Fruit fly (Drosophila melanogaster) whole organism, embryonic: Measurements from ENCODE around the gene ric8a.
A peak's percentile ranks its signal among the peaks of the same experiment; 100 is the strongest.

ENCODE experiments used
- CG10267 ChIP-seq: fragments of 200-800 bp; sonication (Bioruptor generic); optimal IDR thresholded peaks from 2 replicates; lab custom pipeline; 2018; ENCODE audit warnings: missing biosample characterization, mild to moderate bottlenecking, missing genetic modification characterization, moderate library complexity
- CG10462 ChIP-seq: fragments of 200-800 bp; sonication (Bioruptor generic); optimal IDR thresholded peaks from 2 replicates; lab custom pipeline; 2016; ENCODE audit warnings: missing biosample characterization, missing genetic modification characterization
- CG12391 ChIP-seq: fragments of 200-800 bp; sonication (Bioruptor generic); optimal IDR thresholded peaks from 3 replicates; lab custom pipeline; 2018; ENCODE audit warnings: missing biosample characterization, mild to moderate bottlenecking, missing genetic modification characterization, moderate library complexity
- CG14441 ChIP-seq: fragments of 200-800 bp; sonication (Bioruptor generic); IDR thresholded peaks from 2 replicates; pipeline ENCODE4 v1.3.6; 2022; ENCODE audit warnings: missing biosample characterization, missing genetic modification characterization
- CG14860 ChIP-seq: fragments of 200-800 bp; sonication (Bioruptor generic); IDR thresholded peaks from 3 replicates; pipeline ENCODE4 v1.3.6; 2022; ENCODE audit warnings: missing biosample characterization, missing genetic modification characterization; ENCODE audit not compliant: partially characterized antibody
- CG15514 ChIP-seq: fragments of 200-800 bp; sonication (Bioruptor generic); optimal IDR thresholded peaks from 3 replicates; lab custom pipeline; 2017; ENCODE audit warnings: missing biosample characterization, missing genetic modification characterization, mild to moderate bottlenecking, moderate library complexity, missing genetic modification reagents
- CG16813 ChIP-seq: fragments of 200-800 bp; sonication (Bioruptor generic); IDR thresholded peaks from 3 replicates; pipeline ENCODE4 v1.3.6; 2022; ENCODE audit warnings: missing biosample characterization, missing genetic modification characterization; ENCODE audit not compliant: partially characterized antibody
- CG16863 ChIP-seq: fragments of 200-800 bp; sonication (Bioruptor generic); optimal IDR thresholded peaks from 3 replicates; lab custom pipeline; 2016; ENCODE audit warnings: missing biosample characterization, missing genetic modification characterization
- CG17829 ChIP-seq: fragments of 200-800 bp; optimal IDR thresholded peaks from 2 replicates; lab custom pipeline; 2019; ENCODE audit warnings: missing biosample characterization, mild to moderate bottlenecking, missing genetic modification characterization, moderate library complexity
- CG17912 ChIP-seq: fragments of 200-800 bp; sonication (Bioruptor generic); optimal IDR thresholded peaks from 2 replicates; lab custom pipeline; 2018; ENCODE audit warnings: missing biosample characterization, mild to moderate bottlenecking, missing genetic modification characterization
- CG18262 ChIP-seq: fragments of 200-800 bp; optimal IDR thresholded peaks from 3 replicates; lab custom pipeline; 2019; ENCODE audit warnings: missing biosample characterization, mild to moderate bottlenecking, missing genetic modification characterization, moderate library complexity
- CG3847 ChIP-seq: fragments of 200-800 bp; sonication (Bioruptor generic); IDR thresholded peaks from 2 replicates; pipeline ENCODE4 v1.3.6; 2022; ENCODE audit warnings: missing biosample characterization, missing genetic modification characterization
- CG4617 ChIP-seq: fragments of 200-800 bp; sonication (Bioruptor generic); optimal IDR thresholded peaks from 3 replicates; lab custom pipeline; 2016; ENCODE audit warnings: missing biosample characterization, missing genetic modification characterization, borderline replicate concordance
- CG6791 ChIP-seq: fragments of 200-800 bp; sonication (Bioruptor generic); IDR thresholded peaks from 3 replicates; pipeline ENCODE4 v1.3.6; 2022; ENCODE audit warnings: missing biosample characterization, missing genetic modification characterization; ENCODE audit not compliant: partially characterized antibody
- CG8089 ChIP-seq: fragments of 200-800 bp; sonication (Bioruptor generic); optimal IDR thresholded peaks from 3 replicates; lab custom pipeline; 2016; ENCODE audit warnings: missing biosample characterization, missing genetic modification characterization
- CG9797 ChIP-seq: fragments of 200-800 bp; sonication (Bioruptor generic); optimal IDR thresholded peaks from 3 replicates; lab custom pipeline; 2018; ENCODE audit warnings: missing biosample characterization, mild to moderate bottlenecking, missing genetic modification characterization
- CG9817 ChIP-seq: fragments of 200-800 bp; sonication (Bioruptor generic); optimal IDR thresholded peaks from 2 replicates; lab custom pipeline; 2018; ENCODE audit warnings: missing biosample characterization, mild to moderate bottlenecking, missing genetic modification characterization, moderate library complexity
- CoRest ChIP-seq: fragments of 200-800 bp; sonication (Bioruptor generic); optimal IDR thresholded peaks from 3 replicates; lab custom pipeline; 2018; ENCODE audit warnings: missing biosample characterization, mild to moderate bottlenecking, missing genetic modification characterization, moderate library complexity
- Dfd ChIP-seq, 2 experiments: fragments of >200 bp; optimal IDR thresholded peaks; 2 replicates each; lab custom pipeline; 2017; ENCODE audit warnings: missing biosample characterization in 2 of 2, missing genetic modification characterization in 2 of 2
- Dref ChIP-seq: fragments of 200-800 bp; sonication (Bioruptor generic); IDR thresholded peaks from 2 replicates; pipeline ENCODE4 v1.3.6; 2022; ENCODE audit warnings: missing biosample characterization, missing genetic modification characterization
- Elba2 ChIP-seq: fragments of 200-800 bp; sonication (Bioruptor generic); optimal IDR thresholded peaks from 3 replicates; lab custom pipeline; 2016; ENCODE audit warnings: missing biosample characterization, missing genetic modification characterization
- Ets65A ChIP-seq: fragments of 200-800 bp; sonication (Bioruptor generic); peaks from one replicate; lab custom pipeline; 2016; ENCODE audit warnings: missing biosample characterization, missing genetic modification characterization
- HLH4C ChIP-seq: fragments of 200-800 bp; sonication (Bioruptor generic); IDR thresholded peaks from 3 replicates; pipeline ENCODE4 v1.3.6; 2022; ENCODE audit warnings: missing biosample characterization, missing genetic modification characterization; ENCODE audit not compliant: partially characterized antibody
- MBD-R2 ChIP-seq: fragments of 200-800 bp; sonication (Bioruptor generic); IDR thresholded peaks from 2 replicates; pipeline ENCODE4 v1.3.6; 2022; ENCODE audit warnings: missing biosample characterization, missing genetic modification characterization
- MESR4 ChIP-seq: fragments of 200-800 bp; sonication (Bioruptor generic); optimal IDR thresholded peaks from 2 replicates; lab custom pipeline; 2018; ENCODE audit warnings: missing biosample characterization, mild to moderate bottlenecking, missing genetic modification characterization, moderate library complexity
- Med ChIP-seq: fragments of 200-800 bp; sonication (Bioruptor generic); peaks from one replicate; lab custom pipeline; 2016; ENCODE audit warnings: missing biosample characterization, missing genetic modification characterization, mild to moderate bottlenecking, inconsistent platforms, moderate library complexity
- Mes4 ChIP-seq: fragments of 200-800 bp; sonication (Bioruptor generic); optimal IDR thresholded peaks from 2 replicates; lab custom pipeline; 2016; ENCODE audit warnings: missing biosample characterization, missing genetic modification characterization
- Nf-YC ChIP-seq: fragments of 200-800 bp; optimal IDR thresholded peaks from 3 replicates; lab custom pipeline; 2019; ENCODE audit warnings: missing biosample characterization, mild to moderate bottlenecking, missing genetic modification characterization, moderate library complexity
- Rfx ChIP-seq: fragments of 200-800 bp; sonication (Bioruptor generic); IDR thresholded peaks from 2 replicates; pipeline ENCODE4 v1.3.6; 2022; ENCODE audit warnings: missing biosample characterization, missing genetic modification characterization
- Sin3A ChIP-seq: fragments of >200 bp; optimal IDR thresholded peaks from 2 replicates; lab custom pipeline; 2018
- Sry-δ ChIP-seq: fragments of 200-800 bp; sonication (Bioruptor generic); optimal IDR thresholded peaks from 2 replicates; lab custom pipeline; 2016; ENCODE audit warnings: missing biosample characterization, missing genetic modification characterization
- Xbp1 ChIP-seq: fragments of 200-800 bp; sonication (Bioruptor generic); optimal IDR thresholded peaks from 3 replicates; lab custom pipeline; 2016; ENCODE audit warnings: missing biosample characterization, mild to moderate bottlenecking, missing genetic modification characterization
- ato ChIP-seq: fragments of 200-800 bp; sonication (Bioruptor generic); IDR thresholded peaks from 2 replicates; pipeline ENCODE4 v1.3.6; 2022; ENCODE audit warnings: missing biosample characterization, missing genetic modification characterization; ENCODE audit not compliant: partially characterized antibody
- disco-r ChIP-seq: fragments of 200-800 bp; sonication (Bioruptor generic); optimal IDR thresholded peaks from 2 replicates; lab custom pipeline; 2016; ENCODE audit warnings: missing biosample characterization, missing genetic modification characterization
- fd64A ChIP-seq: fragments of 200-800 bp; sonication (Bioruptor generic); optimal IDR thresholded peaks from 3 replicates; lab custom pipeline; 2018; ENCODE audit warnings: missing biosample characterization, mild to moderate bottlenecking, missing genetic modification characterization
- gcm ChIP-seq: fragments of 200-800 bp; sonication (Bioruptor generic); optimal IDR thresholded peaks from 2 replicates; lab custom pipeline; 2019; ENCODE audit warnings: missing biosample characterization, mild to moderate bottlenecking, missing genetic modification characterization, moderate library complexity
- hb ChIP-seq: fragments of 200-800 bp; sonication (Bioruptor generic); IDR thresholded peaks from 3 replicates; pipeline ENCODE4 v1.3.6; 2022; ENCODE audit warnings: missing biosample characterization, missing genetic modification characterization; ENCODE audit not compliant: partially characterized antibody
- hbn ChIP-seq: fragments of 200-800 bp; sonication (Bioruptor generic); IDR thresholded peaks from 2 replicates; pipeline ENCODE4 v1.3.6; 2022; ENCODE audit warnings: missing biosample characterization, missing genetic modification characterization; ENCODE audit not compliant: partially characterized antibody
- knrl ChIP-seq: fragments of 200-800 bp; sonication (Bioruptor generic); IDR thresholded peaks from 3 replicates; pipeline ENCODE4 v1.3.6; 2022; ENCODE audit warnings: missing biosample characterization, missing genetic modification characterization; ENCODE audit not compliant: partially characterized antibody
- mld ChIP-seq: fragments of 200-800 bp; sonication (Bioruptor generic); IDR thresholded peaks from 3 replicates; pipeline ENCODE4 v1.3.6; 2022; ENCODE audit warnings: missing biosample characterization, missing genetic modification characterization; ENCODE audit not compliant: partially characterized antibody
- nerfin-2 ChIP-seq: fragments of 200-800 bp; sonication (Bioruptor generic); IDR thresholded peaks from 2 replicates; pipeline ENCODE4 v1.3.6; 2022; ENCODE audit warnings: missing biosample characterization, missing genetic modification characterization; ENCODE audit not compliant: partially characterized antibody
- nmo ChIP-seq: fragments of 200-800 bp; sonication (Bioruptor generic); optimal IDR thresholded peaks from 2 replicates; lab custom pipeline; 2018; ENCODE audit warnings: missing biosample characterization, mild to moderate bottlenecking, missing genetic modification characterization, moderate library complexity
- pnt ChIP-seq: fragments of 200-800 bp; sonication (Bioruptor generic); optimal IDR thresholded peaks from 3 replicates; lab custom pipeline; 2016; ENCODE audit warnings: missing biosample characterization, missing genetic modification characterization
- pzg ChIP-seq: fragments of 200-800 bp; sonication (Bioruptor generic); optimal IDR thresholded peaks from 3 replicates; lab custom pipeline; 2018; ENCODE audit warnings: missing biosample characterization, mild to moderate bottlenecking, missing genetic modification characterization, moderate library complexity
- ranshi ChIP-seq: fragments of 200-800 bp; sonication (Bioruptor generic); IDR thresholded peaks from 2 replicates; pipeline ENCODE4 v1.3.6; 2022; ENCODE audit warnings: missing biosample characterization, missing genetic modification characterization
- sna ChIP-seq: fragments of 200-800 bp; sonication (Bioruptor generic); IDR thresholded peaks from 2 replicates; pipeline ENCODE4 v1.3.6; 2022; ENCODE audit warnings: missing biosample characterization, missing genetic modification characterization; ENCODE audit not compliant: partially characterized antibody
- stwl ChIP-seq: fragments of 200-800 bp; sonication (Bioruptor generic); optimal IDR thresholded peaks from 3 replicates; lab custom pipeline; 2018; ENCODE audit warnings: missing biosample characterization, mild to moderate bottlenecking, missing genetic modification characterization, moderate library complexity
- unc-4 ChIP-seq: fragments of 200-800 bp; sonication (Bioruptor generic); IDR thresholded peaks from 2 replicates; pipeline ENCODE4 v1.3.6; 2022; ENCODE audit warnings: missing biosample characterization, missing genetic modification characterization; ENCODE audit not compliant: partially characterized antibody
- vvl ChIP-seq: fragments of 200-800 bp; sonication (Bioruptor generic); IDR thresholded peaks from 2 replicates; pipeline ENCODE4 v1.3.6; 2022; ENCODE audit warnings: missing biosample characterization, missing genetic modification characterization

Gene ric8a

DNA sequence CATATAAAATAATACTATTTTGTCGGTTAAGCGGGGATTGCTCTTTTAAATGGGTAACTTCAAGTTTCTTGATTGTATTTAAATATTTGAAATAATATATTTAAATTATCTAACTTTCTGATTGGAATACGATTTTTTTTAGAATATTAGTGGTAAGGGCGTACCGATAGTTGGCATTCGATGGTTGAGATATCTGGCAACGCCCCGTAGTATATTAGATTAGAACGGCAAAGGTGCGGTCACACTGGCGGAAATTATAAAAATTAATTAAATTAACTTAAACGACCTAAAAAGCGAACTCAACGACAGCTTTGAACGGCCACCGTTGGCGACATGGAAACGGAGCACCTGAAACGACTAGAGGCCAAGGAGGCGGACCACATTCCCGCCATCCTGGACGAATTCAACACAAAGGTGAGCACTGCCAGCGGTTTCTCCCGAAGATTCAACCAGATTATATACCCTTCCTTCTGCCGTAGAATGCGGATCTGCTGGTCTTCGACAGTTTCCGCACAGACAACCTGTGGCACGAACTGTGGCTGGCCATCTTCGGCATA lies at the start of gene ric8a (continued):
- TF ChIP-seq gcm (GFP tag; lab: Kevin White, UChicago) (no peak), sna (GFP tag; lab: Robert Waterston, UW) (peak; percentile 72; the same call in 1 of the 2 replicates), Med (GFP tag; lab: Kevin White, UChicago) (peak; percentile 48), Mes4 (no peak), Rfx (GFP tag; lab: Robert Waterston, UW) (peak; percentile 54), CG9817 (tag; lab: Kevin White, UChicago) (peak; percentile 13), CG18262 (tag; lab: Kevin White, UChicago) (no peak), CG3847 (peak; percentile 75), CG10267 (tag; lab: Kevin White, UChicago) (peak; percentile 34), pzg (GFP tag; lab: Kevin White, UChicago) (peak; percentile 54), CG6791 (GFP tag; lab: Robert Waterston, UW) (peak; percentile 86), MBD-R2 (GFP tag; lab: Robert Waterston, UW) (peak; percentile 79), Ets65A (GFP tag; lab: Kevin White, UChicago) (peak; percentile 46), fd64A (no peak), Xbp1 (peak; percentile 7), CG17829 (peak; percentile 23), Elba2 (peak; percentile 36), CG14860 (peak; percentile 64; the same call in 2 of the 3 replicates), vvl (peak; percentile 38; the same call in 1 of the 2 replicates), CG14441 (GFP tag; lab: Robert Waterston, UW) (no peak), stwl (peak; percentile 52), hb (GFP tag; lab: Robert Waterston, UW) (peak; percentile 66), Nf-YC (no peak), CG16863 (GFP tag; lab: Kevin White, UChicago) (no peak), hbn (GFP tag; lab: Robert Waterston, UW) (peak; percentile 75), CoRest (peak; percentile 36), ranshi (no peak), knrl (GFP tag; lab: Robert Waterston, UW) (peak; percentile 85), disco-r (GFP tag; lab: Kevin White, UChicago) (no peak), mld (GFP tag; lab: Robert Waterston, UW) (peak; percentile 65; the same call in 2 of the 3 replicates), unc-4 (peak; percentile 76), CG9797 (GFP tag; lab: Kevin White, UChicago) (peak; percentile 70), MESR4 (peak; percentile 76), CG4617 (peak; percentile 82), CG15514 (GFP tag; lab: Kevin White, UChicago) (peak; percentile 37), CG17912 (GFP tag; lab: Kevin White, UChicago) (no peak), CG16813 (GFP tag; lab: Robert Waterston, UW) (peak; percentile 85), Sry-δ (peak; percentile 51), nerfin-2 (peak; percentile 52; the same call in 1 of the 2 replicates), Dfd (GFP tag; optimal IDR thresholded peaks at IDR 0.05; lab: Kevin White, UChicago) (no peak), ato (GFP tag; lab: Robert Waterston, UW) (peak; percentile 68), CG10462 (GFP tag; lab: Kevin White, UChicago) (no peak), nmo (GFP tag; lab: Kevin White, UChicago) (peak; percentile 40), Dref (GFP tag; lab: Robert Waterston, UW) (peak; percentile 53), HLH4C (GFP tag; lab: Robert Waterston, UW) (peak; percentile 76), CG8089 (GFP tag; lab: Kevin White, UChicago) (no peak), CG12391 (tag; lab: Kevin White, UChicago) (peak; percentile 12), Sin3A (lab: Kevin White, UChicago) (peak; percentile 8), pnt (GFP tag; lab: Kevin White, UChicago) (no peak)
